Worm (Caenorhabditis elegans) whole organism, young adult: ENCODE results near the gene W07G4.1.

Experiments
- B0261.1 ChIP-seq: sonication (generic microtip); optimal IDR thresholded peaks from 2 replicates; lab custom pipeline; 2016; ENCODE audit warnings: mild to moderate bottlenecking, missing genetic modification characterization, moderate library complexity, missing compliant biosample characterization
- F23B12.7 ChIP-seq: sonication (generic microtip); optimal IDR thresholded peaks from 2 replicates; lab custom pipeline; 2017; ENCODE audit warnings: missing genetic modification characterization, mild to moderate bottlenecking, missing compliant biosample characterization, antibody characterized with exemption, moderate library complexity; ENCODE audit not compliant: insufficient read depth
- F49E8.2 ChIP-seq: sonication (generic microtip); optimal IDR thresholded peaks from 3 replicates; lab custom pipeline; 2017; ENCODE audit warnings: missing genetic modification characterization, mild to moderate bottlenecking, missing compliant biosample characterization, antibody characterized with exemption, moderate library complexity; ENCODE audit not compliant: insufficient read depth
- F52B5.7 ChIP-seq: sonication (generic microtip); optimal IDR thresholded peaks from 2 replicates; lab custom pipeline; 2016; ENCODE audit warnings: mild to moderate bottlenecking, missing genetic modification characterization, missing compliant biosample characterization
- F57A8.1 ChIP-seq: fragments of 200-800 bp; sonication (Bioruptor generic); optimal IDR thresholded peaks from 2 replicates; lab custom pipeline; 2018; ENCODE audit warnings: mild to moderate bottlenecking, missing genetic modification characterization, moderate library complexity, missing compliant biosample characterization
- F57C9.4 ChIP-seq: sonication (generic microtip); optimal IDR thresholded peaks from 2 replicates; lab custom pipeline; 2017; ENCODE audit warnings: mild to moderate bottlenecking, missing genetic modification characterization, missing compliant biosample characterization
- T26A5.8 ChIP-seq: sonication (generic microtip); optimal IDR thresholded peaks from 2 replicates; lab custom pipeline; 2016; ENCODE audit warnings: missing genetic modification characterization, missing compliant biosample characterization
- Y95B8A.8 ChIP-seq: fragments of 200-800 bp; sonication (Bioruptor generic); IDR thresholded peaks from 2 replicates; pipeline ENCODE4 v1.3.6; 2022; ENCODE audit warnings: missing genetic modification reagents, missing genetic modification characterization, missing compliant biosample characterization
- akir-1 ChIP-seq: fragments of 200-800 bp; sonication (Bioruptor generic); optimal IDR thresholded peaks from 2 replicates; lab custom pipeline; 2018; ENCODE audit warnings: mild to moderate bottlenecking, missing genetic modification characterization, moderate library complexity, missing compliant biosample characterization
- ama-1 ChIP-seq, 3 experiments: fragments of 150-350 bp in 1 of 3; sonication (generic microtip) in 2 of 3; optimal IDR thresholded peaks; 2 replicates each; lab custom pipeline; 2014 to 2018; ENCODE audit warnings: missing biosample characterization in 2 of 3, missing genetic modification characterization in 2 of 3, missing genetic modification reagents in 2 of 3
- attf-3 ChIP-seq: fragments of 200-800 bp; sonication (Bioruptor generic); conservative IDR thresholded peaks from 2 replicates; pipeline ENCODE4 v1.3.6; 2022; ENCODE audit warnings: missing genetic modification reagents, missing genetic modification characterization, missing compliant biosample characterization
- bed-2 ChIP-seq: fragments of 200-800 bp; sonication (Bioruptor generic); IDR thresholded peaks from 2 replicates; pipeline ENCODE4 v1.3.6; 2022; ENCODE audit warnings: missing genetic modification reagents, missing genetic modification characterization, missing compliant biosample characterization
- cebp-2 ChIP-seq: fragments of 200-800 bp; sonication (Bioruptor generic); IDR thresholded peaks from 2 replicates; pipeline ENCODE4 v1.3.6; 2022; ENCODE audit warnings: missing genetic modification characterization, missing compliant biosample characterization
- chd-7 ChIP-seq: sonication (generic microtip); optimal IDR thresholded peaks from 2 replicates; lab custom pipeline; 2016; ENCODE audit warnings: mild to moderate bottlenecking, missing genetic modification characterization, moderate library complexity, missing compliant biosample characterization
- egl-44 ChIP-seq: fragments of 200-800 bp; sonication (Bioruptor generic); IDR thresholded peaks from 2 replicates; pipeline ENCODE4 v1.3.6; 2022; ENCODE audit warnings: missing genetic modification reagents, missing genetic modification characterization, missing compliant biosample characterization
- egrh-3 ChIP-seq: fragments of 200-800 bp; sonication (Bioruptor generic); IDR thresholded peaks from 2 replicates; pipeline ENCODE4 v1.3.6; 2022; ENCODE audit warnings: missing genetic modification reagents, missing genetic modification characterization, missing compliant biosample characterization
- ets-4 ChIP-seq: fragments of 200-800 bp; sonication (Bioruptor generic); optimal IDR thresholded peaks from 2 replicates; lab custom pipeline; 2018; ENCODE audit warnings: mild to moderate bottlenecking, missing genetic modification characterization, missing compliant biosample characterization
- fkh-3 ChIP-seq: sonication (generic microtip); optimal IDR thresholded peaks from 2 replicates; lab custom pipeline; 2016; ENCODE audit warnings: mild to moderate bottlenecking, missing genetic modification characterization, missing compliant biosample characterization
- hmg-1.2 ChIP-seq: fragments of 200-800 bp; sonication (Bioruptor generic); IDR thresholded peaks from 2 replicates; pipeline ENCODE4 v1.3.6; 2022; ENCODE audit warnings: missing genetic modification reagents, missing genetic modification characterization, missing compliant biosample characterization
- hsf-1 ChIP-seq: fragments of 200-800 bp; sonication (Bioruptor generic); IDR thresholded peaks from 2 replicates; pipeline ENCODE4 v1.3.6; 2022; ENCODE audit warnings: missing genetic modification reagents, missing genetic modification characterization, missing compliant biosample characterization
- let-607 ChIP-seq, 2 experiments: fragments of 200-800 bp in 1 of 2; sonication (Bioruptor generic) in 1 of 2; sonication (generic microtip) in 1 of 2; optimal IDR thresholded peaks; 2 replicates each; lab custom pipeline; 2016 to 2018; ENCODE audit warnings: mild to moderate bottlenecking in 2 of 2, missing compliant biosample characterization in 2 of 2, missing genetic modification characterization in 2 of 2, moderate library complexity in 2 of 2, missing genotype in 1 of 2
- lin-26 ChIP-seq: fragments of 200-800 bp; sonication (Bioruptor generic); IDR thresholded peaks from 2 replicates; pipeline ENCODE4 v1.3.6; 2022; ENCODE audit warnings: missing genetic modification reagents, missing genetic modification characterization, missing compliant biosample characterization
- lin-54 ChIP-seq: fragments of 200-800 bp; sonication (Bioruptor generic); optimal IDR thresholded peaks from 2 replicates; lab custom pipeline; 2018; ENCODE audit warnings: mild to moderate bottlenecking, missing genetic modification characterization, missing compliant biosample characterization
- mcd-1 ChIP-seq: fragments of 200-800 bp; sonication (Bioruptor generic); IDR thresholded peaks from 2 replicates; pipeline ENCODE4 v1.3.6; 2022; ENCODE audit warnings: missing genetic modification reagents, missing genetic modification characterization, missing compliant biosample characterization
- mel-28 ChIP-seq: sonication (generic microtip); optimal IDR thresholded peaks from 2 replicates; lab custom pipeline; 2016; ENCODE audit warnings: borderline replicate concordance, mild to moderate bottlenecking, missing genetic modification characterization, missing compliant biosample characterization
- nfya-2 ChIP-seq: fragments of 200-800 bp; sonication (Bioruptor generic); IDR thresholded peaks from 2 replicates; pipeline ENCODE4 v1.3.6; 2022; ENCODE audit warnings: missing genetic modification reagents, missing genetic modification characterization, missing compliant biosample characterization
- pbrm-1 ChIP-seq: fragments of 200-800 bp; sonication (Bioruptor generic); IDR thresholded peaks from 2 replicates; pipeline ENCODE4 v1.3.6; 2022; ENCODE audit warnings: missing genetic modification reagents, missing genetic modification characterization, missing compliant biosample characterization
- pha-4 ChIP-seq: fragments of 150-350 bp; sonication (generic microtip); optimal IDR thresholded peaks from 2 replicates; lab custom pipeline; 2014; ENCODE audit warnings: missing biosample characterization, missing genetic modification reagents, missing genetic modification characterization
- rcor-1 ChIP-seq: fragments of 200-800 bp; sonication (Bioruptor generic); IDR thresholded peaks from 2 replicates; pipeline ENCODE4 v1.3.6; 2022; ENCODE audit warnings: missing genetic modification reagents, missing genetic modification characterization, missing compliant biosample characterization
- rec-8 ChIP-seq, 2 experiments: sonication (generic microtip); optimal IDR thresholded peaks; 2 replicates each; lab custom pipeline; 2016; ENCODE audit warnings: mild to moderate bottlenecking in 2 of 2, missing genetic modification characterization in 2 of 2, missing genetic modification reagents in 2 of 2, missing genotype in 2 of 2, missing biosample characterization in 1 of 2, missing compliant biosample characterization in 1 of 2, moderate library complexity in 1 of 2
- sea-2 ChIP-seq: fragments of 200-800 bp; sonication (Bioruptor generic); IDR thresholded peaks from 2 replicates; pipeline ENCODE4 v1.3.6; 2022; ENCODE audit warnings: missing genetic modification characterization, missing compliant biosample characterization
- snpc-1.1 ChIP-seq: sonication (generic microtip); optimal IDR thresholded peaks from 2 replicates; lab custom pipeline; 2017; ENCODE audit warnings: missing genetic modification characterization, mild to moderate bottlenecking, missing compliant biosample characterization, antibody characterized with exemption, moderate library complexity, missing genotype, missing genetic modification reagents; ENCODE audit not compliant: insufficient read depth
- snpc-1.3 ChIP-seq: sonication (generic microtip); optimal IDR thresholded peaks from 2 replicates; lab custom pipeline; 2017; ENCODE audit warnings: missing genetic modification characterization, mild to moderate bottlenecking, missing compliant biosample characterization, antibody characterized with exemption, moderate library complexity, missing genotype, missing genetic modification reagents; ENCODE audit not compliant: insufficient read depth
- somi-1 ChIP-seq: fragments of 200-800 bp; sonication (Bioruptor generic); optimal IDR thresholded peaks from 2 replicates; lab custom pipeline; 2018; ENCODE audit warnings: mild to moderate bottlenecking, missing genetic modification characterization, missing compliant biosample characterization
- tbp1 ChIP-seq: fragments of 200-800 bp; sonication (Bioruptor generic); optimal IDR thresholded peaks from 2 replicates; lab custom pipeline; 2018; ENCODE audit warnings: mild to moderate bottlenecking, missing genetic modification characterization, missing compliant biosample characterization
- tbx-9 ChIP-seq: sonication (generic microtip); optimal IDR thresholded peaks from 2 replicates; lab custom pipeline; 2016; ENCODE audit warnings: borderline replicate concordance, missing genetic modification characterization, inconsistent platforms, missing compliant biosample characterization
- xnd-1 ChIP-seq: sonication (generic microtip); optimal IDR thresholded peaks from 2 replicates; lab custom pipeline; 2016; ENCODE audit warnings: missing genotype, missing genetic modification reagents, missing genetic modification characterization, missing compliant biosample characterization
- ztf-18 ChIP-seq: sonication (generic microtip); optimal IDR thresholded peaks from 2 replicates; lab custom pipeline; 2016; ENCODE audit warnings: missing genotype, mild to moderate bottlenecking, missing genetic modification characterization, missing compliant biosample characterization
- ztf-3 ChIP-seq: fragments of 200-800 bp; sonication (Bioruptor generic); optimal IDR thresholded peaks from 2 replicates; lab custom pipeline; 2018; ENCODE audit warnings: mild to moderate bottlenecking, missing genetic modification characterization, missing compliant biosample characterization
- ztf-6 ChIP-seq: fragments of 200-800 bp; sonication (Bioruptor generic); IDR thresholded peaks from 2 replicates; pipeline ENCODE4 v1.3.6; 2022; ENCODE audit warnings: missing genetic modification reagents, missing genetic modification characterization, missing compliant biosample characterization

Gene W07G4.1

DNA sequence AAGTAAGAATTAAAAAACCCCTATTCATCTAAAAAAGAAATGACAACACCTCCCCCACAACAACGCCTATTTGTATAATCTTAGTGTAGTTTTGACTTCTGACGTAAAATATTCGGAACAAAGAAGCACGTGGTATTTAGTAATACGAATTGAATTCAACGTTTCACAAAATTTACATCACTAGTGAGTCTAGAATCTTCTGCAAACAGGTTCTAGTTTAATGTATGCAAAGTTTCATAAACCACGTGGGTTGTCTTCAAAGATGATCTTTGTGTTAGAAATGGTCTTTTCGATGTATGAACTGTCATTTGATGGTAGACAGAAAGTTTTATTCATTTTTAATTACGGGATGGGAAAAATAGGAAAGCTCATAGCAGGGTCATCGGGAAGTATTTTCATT is 39.8 kb downstream of the W07G4.1 start:
- TF ChIP-seq F52B5.7 (tag; lab: Kevin White, UChicago) (no peak), B0261.1 (tag; lab: Kevin White, UChicago) (no peak), akir-1 (GFP tag; lab: Kevin White, UChicago) (no peak), hmg-1.2 (GFP tag; lab: Robert Waterston, UW) (no peak), Y95B8A.8 (GFP tag; lab: Robert Waterston, UW) (no peak), xnd-1 (tag; lab: Kevin White, UChicago) (no peak), tbx-9 (tag; lab: Kevin White, UChicago) (no peak), fkh-3 (tag; lab: Kevin White, UChicago) (no peak), ztf-3 (no peak), mel-28 (tag; lab: Kevin White, UChicago) (no peak), attf-3 (GFP tag; lab: Robert Waterston, UW) (no peak), cebp-2 (GFP tag; lab: Robert Waterston, UW) (no peak), hsf-1 (GFP tag; lab: Robert Waterston, UW) (no peak), egl-44 (no peak), lin-54 (no peak), pbrm-1 (GFP tag; lab: Robert Waterston, UW) (no peak), F57C9.4 (tag; lab: Kevin White, UChicago) (no peak)
- TF ChIP-seq, all 124 proteins: peak for 0

DNA sequence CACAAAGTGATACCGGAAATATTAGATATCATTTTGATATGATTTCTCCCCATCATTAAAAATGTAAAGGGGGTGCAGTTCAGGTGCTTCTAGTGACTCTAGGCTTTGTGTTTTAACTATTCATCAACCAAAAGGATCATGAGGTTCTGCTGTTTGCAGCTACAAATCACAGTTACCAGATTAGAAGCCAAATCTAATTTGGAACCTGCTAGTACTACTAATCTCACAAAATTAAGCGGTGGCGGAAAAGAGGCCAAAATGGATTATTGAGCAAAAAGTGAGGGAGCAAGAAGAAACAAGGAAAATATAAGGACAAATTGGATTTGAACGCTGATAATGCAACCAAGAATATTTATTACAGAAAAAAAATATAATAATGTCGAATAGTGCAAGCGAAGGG is 40.8 kb downstream of the W07G4.1 start:
- no peak for TF ChIP-seq T26A5.8 (tag; lab: Kevin White, UChicago)
- no peak for TF ChIP-seq rec-8 (tag; optimal IDR thresholded peaks at IDR 0.05; lab: Kevin White, UChicago)
- no peak for TF ChIP-seq ztf-18 (tag; lab: Kevin White, UChicago)
- TF ChIP-seq ztf-6 (GFP tag; lab: Robert Waterston, UW): no peak
- no peak for TF ChIP-seq B0261.1 (tag; lab: Kevin White, UChicago)
- TF ChIP-seq snpc-1.3 (tag; lab: Kevin White, UChicago): no peak
- no peak for TF ChIP-seq F49E8.2
- no peak for TF ChIP-seq bed-2 (GFP tag; lab: Robert Waterston, UW)
- no peak for TF ChIP-seq rcor-1 (GFP tag; lab: Robert Waterston, UW)
- no peak for TF ChIP-seq attf-3 (GFP tag; lab: Robert Waterston, UW)
- TF ChIP-seq lin-26 (GFP tag; lab: Robert Waterston, UW): no peak
- TF ChIP-seq tbp1 (GFP tag; lab: Kevin White, UChicago): no peak
- TF ChIP-seq F23B12.7 (tag; lab: Kevin White, UChicago): no peak
- no peak for TF ChIP-seq hmg-1.2 (GFP tag; lab: Robert Waterston, UW)
- TF ChIP-seq ets-4 (GFP tag; lab: Kevin White, UChicago): no peak
- TF ChIP-seq, all 124 proteins: peak for 0

DNA sequence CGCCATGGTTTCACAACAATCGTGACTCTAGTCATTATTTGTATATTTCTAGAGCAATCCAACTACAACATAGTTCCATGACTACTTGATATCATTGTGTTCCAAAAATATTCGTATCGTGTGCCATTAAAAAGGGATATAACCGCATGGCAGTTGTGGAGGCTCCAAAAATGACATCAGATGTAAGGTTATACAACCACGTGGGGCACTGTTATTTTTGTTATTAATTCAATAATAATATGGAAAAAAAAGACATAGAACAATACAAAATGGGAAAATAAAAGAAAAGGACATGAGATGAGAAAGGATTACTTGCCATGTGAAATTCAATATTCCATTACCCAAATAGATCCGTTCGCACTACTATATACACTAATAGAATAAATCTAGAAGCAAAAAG is 42.1 kb downstream of the W07G4.1 start:
- TF ChIP-seq sea-2 (GFP tag; lab: Robert Waterston, UW) (no peak), somi-1 (GFP tag; lab: Kevin White, UChicago) (no peak), egrh-3 (GFP tag; lab: Robert Waterston, UW) (no peak), chd-7 (tag; lab: Kevin White, UChicago) (no peak), pha-4 (tag; lab: Kevin White, UChicago) (no peak), F23B12.7 (tag; lab: Kevin White, UChicago) (no peak), mcd-1 (no peak), B0261.1 (tag; lab: Kevin White, UChicago) (no peak), nfya-2 (GFP tag; lab: Robert Waterston, UW) (no peak), F57A8.1 (GFP tag; lab: Kevin White, UChicago) (no peak), snpc-1.1 (tag; lab: Kevin White, UChicago) (no peak), let-607 (tag; optimal IDR thresholded peaks at IDR 0.05; lab: Kevin White, UChicago) (no peak), ama-1 (optimal IDR thresholded peaks at IDR 0.05; lab: Kevin White, UChicago) (no peak), ama-1 (GFP tag; optimal IDR thresholded peaks at IDR 0.05; lab: Kevin White, UChicago) (no peak)
- TF ChIP-seq, all 124 proteins: peak for 0
